Worm (Caenorhabditis elegans) whole organism, late embryonic: ENCODE data around the gene R13D11.3.

ENCODE experiments used
- F13H6.1 ChIP-seq: sonication (generic microtip); optimal IDR thresholded peaks from 2 replicates; lab custom pipeline; 2016; ENCODE audit warnings: missing genetic modification characterization, missing compliant biosample characterization
- ama-1 ChIP-seq: fragments of 150-350 bp; optimal IDR thresholded peaks from 2 replicates; lab custom pipeline; 2014
- ceh-22 ChIP-seq: sonication (generic microtip); optimal IDR thresholded peaks from 2 replicates; lab custom pipeline; 2017; ENCODE audit warnings: missing biosample characterization, missing genetic modification characterization
- ets-4 ChIP-seq: sonication (generic microtip); optimal IDR thresholded peaks from 2 replicates; lab custom pipeline; 2016; ENCODE audit warnings: missing genetic modification characterization, missing compliant biosample characterization
- nhr-11 ChIP-seq: fragments of 150-350 bp; optimal IDR thresholded peaks from 2 replicates; lab custom pipeline; 2014; ENCODE audit warnings: missing biosample characterization, missing genetic modification characterization
- npax-4 ChIP-seq: sonication (generic microtip); optimal IDR thresholded peaks from 2 replicates; lab custom pipeline; 2016; ENCODE audit warnings: missing genetic modification characterization, missing compliant biosample characterization
- pha-4 ChIP-seq: fragments of 150-350 bp; optimal IDR thresholded peaks from 2 replicates; lab custom pipeline; 2018; ENCODE audit warnings: missing biosample characterization, missing genetic modification reagents, missing genetic modification characterization
- pqm-1 ChIP-seq: sonication (generic microtip); optimal IDR thresholded peaks from 2 replicates; lab custom pipeline; 2016; ENCODE audit warnings: missing genetic modification characterization, missing compliant biosample characterization
- sox-2 ChIP-seq: fragments of 200-800 bp; sonication (Bioruptor generic); IDR thresholded peaks from 2 replicates; pipeline ENCODE4 v1.3.6; 2022; ENCODE audit warnings: missing genetic modification reagents, missing genetic modification characterization, missing compliant biosample characterization
- sox-4 ChIP-seq: sonication (generic microtip); optimal IDR thresholded peaks from 2 replicates; lab custom pipeline; 2017; ENCODE audit warnings: mild to moderate bottlenecking, missing genetic modification characterization, inconsistent platforms, missing compliant biosample characterization
- tbx-7 ChIP-seq: sonication (generic microtip); optimal IDR thresholded peaks from 2 replicates; lab custom pipeline; 2016; ENCODE audit warnings: missing genotype, missing genetic modification characterization, missing compliant biosample characterization

DNA sequence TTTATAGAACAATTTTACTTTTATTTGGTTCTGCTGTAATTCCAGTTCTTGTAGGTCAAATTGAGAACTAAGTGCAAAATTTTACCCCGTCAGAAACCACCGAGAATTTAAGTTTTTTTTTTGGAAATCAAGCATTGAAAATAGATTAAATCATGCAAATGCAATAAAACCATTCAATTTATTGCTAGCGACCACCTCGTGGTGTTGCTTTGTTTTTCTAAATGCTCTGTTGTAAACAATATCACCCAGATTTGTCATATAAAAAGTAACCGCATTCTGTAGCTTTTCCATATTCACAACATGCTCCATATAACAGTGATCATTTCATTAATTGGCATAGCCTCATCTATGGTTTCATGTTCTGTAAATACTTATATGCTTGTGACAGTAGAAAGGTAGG, 34.7 kb downstream of the R13D11.3 start, which contains the start of gene srbc-12:
- TF ChIP-seq sox-4 (no peak), F13H6.1 (tag; lab: Kevin White, UChicago) (no peak), ets-4 (no peak), pqm-1 (no peak), pha-4 (tag; lab: Kevin White, UChicago) (no peak), tbx-7 (tag; lab: Kevin White, UChicago) (no peak), nhr-11 (no peak), sox-2 (GFP tag; lab: Robert Waterston, UW) (no peak), ama-1 (lab: Kevin White, UChicago) (no peak), ceh-22 (tag; lab: Kevin White, UChicago) (no peak), npax-4 (no peak)
